Fruit fly (Drosophila melanogaster) whole organism, prepupa: ENCODE measurements around the gene heph.

Source experiments
- CG11762 ChIP-seq: fragments of 200-800 bp; sonication (Bioruptor generic); optimal IDR thresholded peaks from 3 replicates; lab custom pipeline; 2016; ENCODE audit warnings: missing biosample characterization, missing genetic modification characterization; ENCODE audit not compliant: insufficient read depth
- CG3032 ChIP-seq: fragments of 200-800 bp; optimal IDR thresholded peaks from 2 replicates; lab custom pipeline; 2019; ENCODE audit warnings: missing biosample characterization, mild to moderate bottlenecking, missing genetic modification characterization, moderate library complexity
- CG7368 ChIP-seq: fragments of 200-800 bp; sonication (Bioruptor generic); optimal IDR thresholded peaks from 3 replicates; lab custom pipeline; 2016; ENCODE audit warnings: missing biosample characterization, missing genetic modification characterization
- Gug ChIP-seq: fragments of 200-800 bp; sonication (Bioruptor generic); IDR thresholded peaks from 2 replicates; pipeline ENCODE4 v1.3.6; 2022; ENCODE audit warnings: missing biosample characterization, missing genetic modification characterization
- Lpt ChIP-seq: fragments of 200-800 bp; sonication (Bioruptor generic); optimal IDR thresholded peaks from 3 replicates; lab custom pipeline; 2016; ENCODE audit warnings: missing biosample characterization, missing genetic modification characterization
- OdsH ChIP-seq: fragments of 200-800 bp; sonication (Bioruptor generic); optimal IDR thresholded peaks from 3 replicates; lab custom pipeline; 2016; ENCODE audit warnings: missing biosample characterization, missing genetic modification characterization
- Sox102F ChIP-seq: fragments of 200-800 bp; sonication (Bioruptor generic); optimal IDR thresholded peaks from 2 replicates; lab custom pipeline; 2016; ENCODE audit warnings: missing biosample characterization, mild to moderate bottlenecking, missing genetic modification characterization
- Sox15 ChIP-seq: fragments of 200-800 bp; sonication (Bioruptor generic); optimal IDR thresholded peaks from 3 replicates; lab custom pipeline; 2016; ENCODE audit warnings: missing biosample characterization, missing genetic modification characterization
- cyc ChIP-seq: fragments of 200-800 bp; sonication (Bioruptor generic); optimal IDR thresholded peaks from 3 replicates; lab custom pipeline; 2016; ENCODE audit warnings: missing biosample characterization, missing genetic modification characterization
- dac ChIP-seq: fragments of 200-800 bp; sonication (Bioruptor generic); optimal IDR thresholded peaks from 2 replicates; lab custom pipeline; 2017; ENCODE audit warnings: missing biosample characterization, mild to moderate bottlenecking, missing genetic modification characterization
- fd85E ChIP-seq: fragments of 200-800 bp; sonication (Bioruptor generic); optimal IDR thresholded peaks from 3 replicates; lab custom pipeline; 2016; ENCODE audit warnings: missing biosample characterization, missing genetic modification characterization
- fkh ChIP-seq: fragments of 200-800 bp; sonication (Bioruptor generic); optimal IDR thresholded peaks from 3 replicates; lab custom pipeline; 2017; ENCODE audit warnings: missing biosample characterization, mild to moderate bottlenecking, missing genetic modification characterization, moderate library complexity
- svp ChIP-seq: fragments of 200-800 bp; sonication (Bioruptor generic); peaks from one replicate; lab custom pipeline; 2016; ENCODE audit warnings: missing biosample characterization, missing genetic modification characterization
- vri ChIP-seq: fragments of 200-800 bp; sonication (Bioruptor generic); optimal IDR thresholded peaks from 3 replicates; lab custom pipeline; 2016; ENCODE audit warnings: missing biosample characterization, mild to moderate bottlenecking, missing genetic modification characterization

DNA sequence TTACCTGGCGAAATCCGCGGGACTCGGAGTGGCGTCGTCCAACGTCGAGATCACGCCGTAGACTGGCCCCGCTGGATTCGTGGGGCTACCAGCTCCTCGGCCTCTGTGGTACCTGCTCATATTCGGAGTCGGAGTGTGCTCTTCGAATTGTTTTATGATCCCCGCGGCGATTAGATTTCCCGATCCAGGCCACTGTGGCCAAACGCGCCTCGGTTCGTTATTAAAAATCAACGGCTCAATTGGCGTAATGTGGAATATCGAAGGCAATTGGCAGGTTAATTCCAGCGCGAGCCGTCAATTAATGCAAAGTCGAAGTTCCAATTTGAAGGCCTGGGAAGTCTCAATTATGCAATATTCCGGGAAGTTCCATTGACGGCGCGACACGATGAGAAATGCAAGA is 205.7 kb downstream of the heph start:
- no peak for TF ChIP-seq vri
- TF ChIP-seq fd85E (GFP tag; lab: Kevin White, UChicago), result no peak
- TF ChIP-seq CG11762, result no peak
- TF ChIP-seq Sox102F (GFP tag; lab: Kevin White, UChicago), result no peak
- no peak for TF ChIP-seq svp (GFP tag; lab: Kevin White, UChicago)
- no peak for TF ChIP-seq CG7368 (GFP tag; lab: Kevin White, UChicago)
- TF ChIP-seq Gug, result no peak
- TF ChIP-seq Lpt (GFP tag; lab: Kevin White, UChicago), result no peak
- no peak for TF ChIP-seq dac (GFP tag; lab: Kevin White, UChicago)
- TF ChIP-seq OdsH (GFP tag; lab: Kevin White, UChicago), result no peak
- no peak for TF ChIP-seq CG3032 (tag; lab: Kevin White, UChicago)
- TF ChIP-seq Sox15 (GFP tag; lab: Kevin White, UChicago), result no peak
- TF ChIP-seq cyc (GFP tag; lab: Kevin White, UChicago), result no peak
- no peak for TF ChIP-seq fkh
